Fruit fly (Drosophila melanogaster) whole organism, embryonic: ENCODE measurements around the gene CG7557.

Experiments used
- Asciz ChIP-seq: fragments of 200-800 bp; sonication (Bioruptor generic); optimal IDR thresholded peaks from 2 replicates; lab custom pipeline; 2017; ENCODE audit warnings: missing biosample characterization, mild to moderate bottlenecking, missing genetic modification characterization, missing genetic modification reagents
- Atf-2 ChIP-seq: fragments of 200-800 bp; sonication (Bioruptor generic); optimal IDR thresholded peaks from 2 replicates; lab custom pipeline; 2016; ENCODE audit warnings: missing biosample characterization, missing genetic modification characterization
- Awh ChIP-seq: fragments of 200-800 bp; sonication (Bioruptor generic); IDR thresholded peaks from 2 replicates; pipeline ENCODE4, ENCODE4 v1.3.6; 2022; ENCODE audit warnings: missing biosample characterization, missing genetic modification characterization
- Blimp-1 ChIP-seq: fragments of 200-800 bp; sonication (Bioruptor generic); optimal IDR thresholded peaks from 3 replicates; lab custom pipeline; 2018; ENCODE audit warnings: missing biosample characterization, missing genetic modification characterization, mild to moderate bottlenecking, moderate library complexity, missing genetic modification reagents
- BtbVII ChIP-seq: fragments of 200-800 bp; sonication (Bioruptor generic); optimal IDR thresholded peaks from 3 replicates; lab custom pipeline; 2017; ENCODE audit warnings: missing biosample characterization, mild to moderate bottlenecking, missing genetic modification characterization
- CG10321 ChIP-seq: fragments of 200-800 bp; sonication (Bioruptor generic); IDR thresholded peaks from 2 replicates; pipeline ENCODE4 v1.3.6; 2022; ENCODE audit warnings: missing biosample characterization, missing genetic modification characterization
- CG11696 ChIP-seq: fragments of 200-800 bp; sonication (Bioruptor generic); IDR thresholded peaks from 2 replicates; pipeline ENCODE4 v1.3.6; 2022; ENCODE audit warnings: missing biosample characterization, missing genetic modification characterization
- CG12769 ChIP-seq: fragments of 200-800 bp; sonication (Bioruptor generic); optimal IDR thresholded peaks from 2 replicates; lab custom pipeline; 2019; ENCODE audit warnings: missing biosample characterization, mild to moderate bottlenecking, missing genetic modification characterization, moderate library complexity
- CG18764 ChIP-seq: fragments of 200-800 bp; sonication (Bioruptor generic); optimal IDR thresholded peaks from 3 replicates; lab custom pipeline; 2016; ENCODE audit warnings: missing biosample characterization, missing genetic modification characterization
- CG2120 ChIP-seq: fragments of 200-800 bp; sonication (Bioruptor generic); optimal IDR thresholded peaks from 3 replicates; lab custom pipeline; 2016; ENCODE audit warnings: missing biosample characterization, missing genetic modification characterization
- CG30431 ChIP-seq: fragments of 200-800 bp; sonication (Bioruptor generic); optimal IDR thresholded peaks from 2 replicates; lab custom pipeline; 2017; ENCODE audit warnings: missing biosample characterization, missing genetic modification characterization
- CG3847 ChIP-seq: fragments of 200-800 bp; sonication (Bioruptor generic); IDR thresholded peaks from 2 replicates; pipeline ENCODE4 v1.3.6; 2022; ENCODE audit warnings: missing biosample characterization, missing genetic modification characterization
- CG4360 ChIP-seq: fragments of 200-800 bp; sonication (Bioruptor generic); IDR thresholded peaks from 2 replicates; pipeline ENCODE4 v1.3.6; 2022; ENCODE audit warnings: missing biosample characterization, missing genetic modification characterization
- CG43689 ChIP-seq: fragments of 200-800 bp; sonication (Bioruptor generic); IDR thresholded peaks from 2 replicates; pipeline ENCODE4 v1.3.6; 2022; ENCODE audit warnings: missing biosample characterization, missing genetic modification characterization
- CG6254 ChIP-seq: fragments of 200-800 bp; sonication (Bioruptor generic); optimal IDR thresholded peaks from 3 replicates; lab custom pipeline; 2017; ENCODE audit warnings: mild to moderate bottlenecking, missing biosample characterization, missing genetic modification reagents, missing genetic modification characterization
- CG6689 ChIP-seq: fragments of 200-800 bp; sonication (Bioruptor generic); IDR thresholded peaks from 2 replicates; pipeline ENCODE4 v1.3.6; 2022; ENCODE audit warnings: missing biosample characterization, missing genetic modification characterization
- CG7372 ChIP-seq: fragments of 200-800 bp; sonication (Bioruptor generic); IDR thresholded peaks from 2 replicates; pipeline ENCODE4 v1.3.6; 2022; ENCODE audit warnings: missing biosample characterization, missing genetic modification characterization
- CG8089 ChIP-seq: fragments of 200-800 bp; sonication (Bioruptor generic); optimal IDR thresholded peaks from 3 replicates; lab custom pipeline; 2016; ENCODE audit warnings: missing biosample characterization, missing genetic modification characterization
- CG8290 ChIP-seq, 3 experiments: fragments of 200-800 bp; sonication (Bioruptor generic); optimal IDR thresholded peaks; 2 replicates each; lab custom pipeline; 2016 to 2019; ENCODE audit warnings: missing biosample characterization in 3 of 3, missing genetic modification characterization in 3 of 3, mild to moderate bottlenecking in 2 of 3, moderate library complexity in 1 of 3
- CG9797 ChIP-seq: fragments of 200-800 bp; sonication (Bioruptor generic); optimal IDR thresholded peaks from 3 replicates; lab custom pipeline; 2018; ENCODE audit warnings: missing biosample characterization, mild to moderate bottlenecking, missing genetic modification characterization
- Camta ChIP-seq: fragments of 200-800 bp; sonication (Bioruptor generic); optimal IDR thresholded peaks from 2 replicates; lab custom pipeline; 2016; ENCODE audit warnings: missing biosample characterization, missing genetic modification characterization
- CrebB ChIP-seq: fragments of 200-800 bp; sonication (Bioruptor generic); optimal IDR thresholded peaks from 3 replicates; lab custom pipeline; 2018; ENCODE audit warnings: missing biosample characterization, mild to moderate bottlenecking, missing genetic modification characterization
- D ChIP-seq, 2 experiments: fragments of 200-800 bp in 1 of 2; fragments of >200 bp in 1 of 2; sonication (Bioruptor generic) in 1 of 2; optimal IDR thresholded peaks; 2 replicates in 1 of 2; 3 replicates in 1 of 2; lab custom pipeline; 2017; ENCODE audit warnings: mild to moderate bottlenecking in 1 of 2, missing biosample characterization in 1 of 2, missing genetic modification characterization in 1 of 2, missing genetic modification reagents in 1 of 2
- Dp ChIP-seq: fragments of 200-800 bp; sonication (Bioruptor generic); optimal IDR thresholded peaks from 2 replicates; lab custom pipeline; 2018; ENCODE audit warnings: missing biosample characterization, mild to moderate bottlenecking, missing genetic modification characterization, moderate library complexity
- E2f1 ChIP-seq: fragments of 200-800 bp; sonication (Bioruptor generic); IDR thresholded peaks from 2 replicates; pipeline ENCODE4 v1.3.6; 2022; ENCODE audit warnings: missing biosample characterization, missing genetic modification characterization
- E2f2 ChIP-seq: fragments of 200-800 bp; sonication (Bioruptor generic); IDR thresholded peaks from 2 replicates; pipeline ENCODE4 v1.3.6; 2022; ENCODE audit warnings: missing biosample characterization, missing genetic modification characterization
- Eip74EF ChIP-seq, 2 experiments: fragments of 200-800 bp in 1 of 2; fragments of >200 bp in 1 of 2; sonication (Bioruptor generic) in 1 of 2; optimal IDR thresholded peaks; 2 replicates each; lab custom pipeline; 2017 to 2019; ENCODE audit warnings: missing biosample characterization in 2 of 2, missing genetic modification characterization in 2 of 2, mild to moderate bottlenecking in 1 of 2, moderate library complexity in 1 of 2
- H15 ChIP-seq: fragments of 200-800 bp; sonication (Bioruptor generic); IDR thresholded peaks from 3 replicates; pipeline ENCODE4 v1.3.6; 2022; ENCODE audit warnings: missing biosample characterization, missing genetic modification characterization
- HLHmδ ChIP-seq: fragments of 200-800 bp; sonication (Bioruptor generic); optimal IDR thresholded peaks from 2 replicates; lab custom pipeline; 2018; ENCODE audit warnings: missing biosample characterization, mild to moderate bottlenecking, missing genetic modification characterization, moderate library complexity
- Ptx1 ChIP-seq: fragments of 200-800 bp; sonication (Bioruptor generic); IDR thresholded peaks from 2 replicates; pipeline ENCODE4 v1.3.6; 2022; ENCODE audit warnings: missing biosample characterization, missing genetic modification characterization
- Vsx1 ChIP-seq: fragments of 200-800 bp; sonication (Bioruptor generic); optimal IDR thresholded peaks from 2 replicates; lab custom pipeline; 2017; ENCODE audit warnings: missing biosample characterization, mild to moderate bottlenecking, missing genetic modification characterization, missing genetic modification reagents
- cad ChIP-seq: fragments of >200 bp; optimal IDR thresholded peaks from 2 replicates; lab custom pipeline; 2017; ENCODE audit warnings: missing biosample characterization, missing genetic modification characterization
- dmrt99B ChIP-seq: fragments of 200-800 bp; sonication (Bioruptor generic); optimal IDR thresholded peaks from 2 replicates; lab custom pipeline; 2018; ENCODE audit warnings: missing biosample characterization, mild to moderate bottlenecking, missing genetic modification characterization, moderate library complexity
- dpn ChIP-seq, 2 experiments: fragments of 200-800 bp; sonication (Bioruptor generic); optimal IDR thresholded peaks; 3 replicates each; lab custom pipeline; 2016; ENCODE audit warnings: missing biosample characterization in 2 of 2, missing genetic modification characterization in 2 of 2
- dysf ChIP-seq: fragments of 200-800 bp; sonication (Bioruptor generic); IDR thresholded peaks from 3 replicates; pipeline ENCODE4 v1.3.6; 2022; ENCODE audit warnings: missing biosample characterization, missing genetic modification characterization
- gcm2 ChIP-seq: fragments of 200-800 bp; sonication (Bioruptor generic); optimal IDR thresholded peaks from 2 replicates; lab custom pipeline; 2016; ENCODE audit warnings: missing biosample characterization, missing genetic modification characterization
- gt ChIP-seq: fragments of 200-800 bp; sonication (Bioruptor generic); IDR thresholded peaks from 2 replicates; pipeline ENCODE4 v1.3.6; 2022; ENCODE audit warnings: missing biosample characterization, missing genetic modification characterization
- h ChIP-seq: fragments of >200 bp; optimal IDR thresholded peaks from 2 replicates; lab custom pipeline; 2017
- kay ChIP-seq: fragments of 200-800 bp; sonication (Bioruptor generic); optimal IDR thresholded peaks from 2 replicates; lab custom pipeline; 2016; ENCODE audit warnings: missing biosample characterization, missing genetic modification characterization
- lilli ChIP-seq: fragments of 200-800 bp; sonication (Bioruptor generic); optimal IDR thresholded peaks from 3 replicates; lab custom pipeline; 2016; ENCODE audit warnings: missing biosample characterization, missing genetic modification characterization
- onecut ChIP-seq: fragments of 200-800 bp; sonication (Bioruptor generic); IDR thresholded peaks from 2 replicates; pipeline ENCODE4 v1.3.6; 2022; ENCODE audit warnings: missing biosample characterization, missing genetic modification characterization
- p53 ChIP-seq: fragments of 200-800 bp; sonication (Bioruptor generic); optimal IDR thresholded peaks from 2 replicates; lab custom pipeline; 2016; ENCODE audit warnings: missing biosample characterization, missing genetic modification characterization
- pfk ChIP-seq: fragments of 200-800 bp; sonication (Bioruptor generic); optimal IDR thresholded peaks from 2 replicates; lab custom pipeline; 2018; ENCODE audit warnings: missing biosample characterization, mild to moderate bottlenecking, missing genetic modification characterization, moderate library complexity
- phol ChIP-seq: fragments of 200-800 bp; sonication (Bioruptor generic); optimal IDR thresholded peaks from 3 replicates; lab custom pipeline; 2018; ENCODE audit warnings: missing biosample characterization, mild to moderate bottlenecking, missing genetic modification characterization, moderate library complexity
- salm ChIP-seq: fragments of 200-800 bp; sonication (Bioruptor generic); optimal IDR thresholded peaks from 2 replicates; lab custom pipeline; 2018; ENCODE audit warnings: missing biosample characterization, mild to moderate bottlenecking, missing genetic modification characterization
- tgo ChIP-seq: fragments of 200-800 bp; sonication (Bioruptor generic); IDR thresholded peaks from 3 replicates; pipeline ENCODE4 v1.3.6; 2022; ENCODE audit warnings: missing biosample characterization, missing genetic modification characterization
- tin ChIP-seq: fragments of 200-800 bp; sonication (Bioruptor generic); optimal IDR thresholded peaks from 3 replicates; lab custom pipeline; 2016; ENCODE audit warnings: missing biosample characterization, missing genetic modification characterization
- usp ChIP-seq: fragments of >200 bp; optimal IDR thresholded peaks from 2 replicates; lab custom pipeline; 2017; ENCODE audit warnings: missing biosample characterization, missing genetic modification characterization
- zen ChIP-seq: fragments of 200-800 bp; sonication (Bioruptor generic); optimal IDR thresholded peaks from 3 replicates; lab custom pipeline; 2018; ENCODE audit warnings: missing biosample characterization, mild to moderate bottlenecking, missing genetic modification characterization, moderate library complexity
- zen2 ChIP-seq: fragments of 200-800 bp; sonication (Bioruptor generic); IDR thresholded peaks from 3 replicates; pipeline ENCODE4 v1.3.6; 2022; ENCODE audit warnings: missing biosample characterization, missing genetic modification characterization; ENCODE audit not compliant: partially characterized antibody
- zfh2 ChIP-seq: fragments of 200-800 bp; sonication (Bioruptor generic); optimal IDR thresholded peaks from 2 replicates; lab custom pipeline; 2016; ENCODE audit warnings: missing biosample characterization, missing genetic modification characterization

Gene CG7557

dm6 chr3L:11419344-11419743, 25.6 kb upstream of the CG7557 start (continued):
- TF ChIP-seq onecut (GFP tag; lab: Robert Waterston, UW) (0 out of 2 replicates have a peak, but pooled peaks have one; percentile 5), Asciz (GFP tag; lab: Kevin White, UChicago) (no peak), Vsx1 (GFP tag; lab: Kevin White, UChicago) (no peak), zen2 (GFP tag; lab: Robert Waterston, UW) (no peak), kay (no peak), zfh2 (no peak), CG12769 (peak; percentile 55), CG18764 (GFP tag; lab: Kevin White, UChicago) (no peak), usp (GFP tag; lab: Kevin White, UChicago) (no peak), CG8089 (no peak), Camta (no peak), dpn (GFP tag; optimal IDR thresholded peaks at IDR 0.05; lab: Kevin White, UChicago) (no peak), H15 (GFP tag; lab: Robert Waterston, UW) (no peak), h (lab: Kevin White, UChicago) (no peak), CG8290 (GFP tag; optimal IDR thresholded peaks at IDR 0.05; lab: Kevin White, UChicago) (no peak), CG8290 (tag; optimal IDR thresholded peaks at IDR 0.05; lab: Kevin White, UChicago) (peak in 1 of 2 experiments; percentile 69), Blimp-1 (GFP tag; lab: Kevin White, UChicago) (no peak), BtbVII (no peak), Eip74EF (GFP tag; optimal IDR thresholded peaks at IDR 0.05; lab: Kevin White, UChicago) (peak in 1 of 2 experiments; percentile 27), CG7372 (GFP tag; lab: Robert Waterston, UW) (no peak), E2f1 (GFP tag; lab: Robert Waterston, UW) (no peak; the same call in 1 of the 2 replicates), CG6254 (GFP tag; lab: Kevin White, UChicago) (no peak), CG30431 (GFP tag; lab: Kevin White, UChicago) (no peak), phol (no peak), salm (peak; percentile 53), CrebB (no peak), cad (peak; percentile 41), CG43689 (GFP tag; lab: Robert Waterston, UW) (no peak), pfk (GFP tag; lab: Kevin White, UChicago) (peak; percentile 1), tin (no peak), CG3847 (GFP tag; lab: Robert Waterston, UW) (no peak), HLHmδ (GFP tag; lab: Kevin White, UChicago) (no peak), CG10321 (GFP tag; lab: Robert Waterston, UW) (no peak), Dp (no peak), dysf (peak; percentile 42; the same call in 1 of the 3 replicates), tgo (GFP tag; lab: Robert Waterston, UW) (no peak), D (optimal IDR thresholded peaks at IDR 0.05; lab: Kevin White, UChicago) (no peak), D (GFP tag; optimal IDR thresholded peaks at IDR 0.05; lab: Kevin White, UChicago) (no peak), Ptx1 (GFP tag; lab: Robert Waterston, UW) (0 out of 2 replicates have a peak, but pooled peaks have one; percentile 24), Awh (GFP tag; lab: Robert Waterston, UW) (peak; percentile 41; the same call in 1 of the 2 replicates), E2f2 (peak; percentile 39; the same call in 1 of the 2 replicates), CG4360 (GFP tag; lab: Robert Waterston, UW) (no peak), zen (tag; lab: Kevin White, UChicago) (peak; percentile 38), lilli (GFP tag; lab: Kevin White, UChicago) (no peak), CG9797 (no peak), Atf-2 (GFP tag; lab: Kevin White, UChicago) (no peak), CG6689 (GFP tag; lab: Robert Waterston, UW) (peak; percentile 51; the same call in 1 of the 2 replicates), gt (GFP tag; lab: Robert Waterston, UW) (no peak), dmrt99B (peak; percentile 14), CG11696 (GFP tag; lab: Robert Waterston, UW) (no peak), p53 (GFP tag; lab: Kevin White, UChicago) (no peak), CG2120 (GFP tag; lab: Kevin White, UChicago) (no peak), gcm2 (GFP tag; lab: Kevin White, UChicago) (no peak)
